Worm (Caenorhabditis elegans): ENCODE results near the gene H05C05.4.

ce11 chrIII:2943995-2944394 lies 2.0 kb downstream of the H05C05.4 start, which contains the start of gene R10F2.6:
- TF ChIP-seq lin-35 (GFP tag; optimal IDR thresholded peaks at IDR 0.05) = no peak
- TF ChIP-seq irx-1 (tag; optimal IDR thresholded peaks at IDR 0.05) = no peak
- no peak for TF ChIP-seq unc-62 (GFP tag; optimal IDR thresholded peaks at IDR 0.05)
- no peak for TF ChIP-seq lsy-2 (tag; optimal IDR thresholded peaks at IDR 0.05)
- no peak for TF ChIP-seq aly-2 (tag; optimal IDR thresholded peaks at IDR 0.05)
- no peak for TF ChIP-seq ama-1 (optimal IDR thresholded peaks at IDR 0.05)
- TF ChIP-seq hlh-17 (GFP tag; optimal IDR thresholded peaks at IDR 0.05; ENCODE audit: borderline replicate concordance) = no peak
- no peak for TF ChIP-seq nhr-76 (tag; optimal IDR thresholded peaks at IDR 0.05)
- no peak for TF ChIP-seq snpc-4 (tag; optimal IDR thresholded peaks at IDR 0.05)
